Worm (Caenorhabditis elegans) whole organism, late embryonic: Measurements from ENCODE around the gene ptr-15.

Source experiments
- C38D4.7 ChIP-seq: fragments of 200-800 bp; sonication (Bioruptor generic); optimal IDR thresholded peaks from 2 replicates; lab custom pipeline; 2018; ENCODE audit warnings: mild to moderate bottlenecking, missing genetic modification characterization, moderate library complexity, missing compliant biosample characterization
- K09A11.1 ChIP-seq: sonication (generic microtip); optimal IDR thresholded peaks from 2 replicates; lab custom pipeline; 2017; ENCODE audit warnings: antibody characterized with exemption, mild to moderate bottlenecking, missing genetic modification characterization, missing compliant biosample characterization; ENCODE audit not compliant: insufficient read depth
- ahr-1 ChIP-seq: sonication (generic microtip); optimal IDR thresholded peaks from 2 replicates; lab custom pipeline; 2016; ENCODE audit warnings: missing genetic modification characterization, missing compliant biosample characterization
- ceh-18 ChIP-seq: sonication (generic microtip); optimal IDR thresholded peaks from 2 replicates; lab custom pipeline; 2016; ENCODE audit warnings: missing genetic modification characterization, missing compliant biosample characterization
- ceh-34 ChIP-seq: sonication (generic microtip); optimal IDR thresholded peaks from 2 replicates; lab custom pipeline; 2016; ENCODE audit warnings: mild to moderate bottlenecking, missing genetic modification characterization, missing compliant biosample characterization
- ceh-45 ChIP-seq: fragments of 200-800 bp; sonication (Bioruptor generic); IDR thresholded peaks from 2 replicates; pipeline ENCODE4 v1.3.6; 2022; ENCODE audit warnings: missing genetic modification reagents, missing genetic modification characterization, missing compliant biosample characterization
- ceh-48 ChIP-seq: sonication (generic microtip); optimal IDR thresholded peaks from 2 replicates; lab custom pipeline; 2016; ENCODE audit warnings: missing genetic modification characterization, inconsistent platforms, missing compliant biosample characterization
- ceh-9 ChIP-seq: sonication (generic microtip); optimal IDR thresholded peaks from 2 replicates; lab custom pipeline; 2016; ENCODE audit warnings: mild to moderate bottlenecking, missing genetic modification characterization, inconsistent platforms, missing compliant biosample characterization
- che-1 ChIP-seq: sonication (generic microtip); optimal IDR thresholded peaks from 2 replicates; lab custom pipeline; 2016; ENCODE audit warnings: mild to moderate bottlenecking, missing genetic modification characterization, missing compliant biosample characterization
- dmd-4 ChIP-seq: sonication (generic microtip); optimal IDR thresholded peaks from 2 replicates; lab custom pipeline; 2016; ENCODE audit warnings: borderline replicate concordance, missing genetic modification characterization, missing compliant biosample characterization
- dve-1 ChIP-seq: sonication (generic microtip); optimal IDR thresholded peaks from 2 replicates; lab custom pipeline; 2017; ENCODE audit warnings: antibody characterized with exemption, mild to moderate bottlenecking, missing genetic modification characterization, missing compliant biosample characterization
- elt-4 ChIP-seq: sonication (generic microtip); optimal IDR thresholded peaks from 2 replicates; lab custom pipeline; 2016; ENCODE audit warnings: missing genetic modification characterization, missing compliant biosample characterization
- ets-4 ChIP-seq: sonication (generic microtip); optimal IDR thresholded peaks from 2 replicates; lab custom pipeline; 2016; ENCODE audit warnings: missing genetic modification characterization, missing compliant biosample characterization
- fax-1 ChIP-seq: sonication (generic microtip); optimal IDR thresholded peaks from 2 replicates; lab custom pipeline; 2016; ENCODE audit warnings: missing genotype, missing genetic modification characterization, missing compliant biosample characterization
- fkh-6 ChIP-seq: sonication (generic microtip); optimal IDR thresholded peaks from 2 replicates; lab custom pipeline; 2016; ENCODE audit warnings: missing genetic modification characterization, missing compliant biosample characterization
- gmeb-2 ChIP-seq: sonication (generic microtip); optimal IDR thresholded peaks from 2 replicates; lab custom pipeline; 2016; ENCODE audit warnings: missing genetic modification characterization, inconsistent platforms, missing compliant biosample characterization
- hlh-13 ChIP-seq: fragments of 200-800 bp; sonication (Bioruptor generic); optimal IDR thresholded peaks from 2 replicates; lab custom pipeline; 2018; ENCODE audit warnings: mild to moderate bottlenecking, missing genetic modification characterization, missing compliant biosample characterization
- hlh-15 ChIP-seq: sonication (generic microtip); optimal IDR thresholded peaks from 2 replicates; lab custom pipeline; 2016; ENCODE audit warnings: missing genetic modification characterization, missing compliant biosample characterization
- hlh-30 ChIP-seq: sonication (generic microtip); optimal IDR thresholded peaks from 2 replicates; lab custom pipeline; 2017; ENCODE audit warnings: antibody characterized with exemption, missing genetic modification characterization, missing compliant biosample characterization; ENCODE audit not compliant: insufficient read depth
- hlh-8 ChIP-seq: sonication (generic microtip); optimal IDR thresholded peaks from 2 replicates; lab custom pipeline; 2016; ENCODE audit warnings: missing genotype, missing genetic modification characterization, missing compliant biosample characterization
- nhr-232 ChIP-seq: sonication (generic microtip); optimal IDR thresholded peaks from 2 replicates; lab custom pipeline; 2016; ENCODE audit warnings: missing genetic modification characterization, missing compliant biosample characterization
- npax-4 ChIP-seq: sonication (generic microtip); optimal IDR thresholded peaks from 2 replicates; lab custom pipeline; 2016; ENCODE audit warnings: missing genetic modification characterization, missing compliant biosample characterization
- odd-2 ChIP-seq: sonication (generic microtip); optimal IDR thresholded peaks from 2 replicates; lab custom pipeline; 2017; ENCODE audit warnings: antibody characterized with exemption, mild to moderate bottlenecking, missing genetic modification characterization, missing compliant biosample characterization
- sdc-2 ChIP-seq: sonication (generic microtip); optimal IDR thresholded peaks from 2 replicates; lab custom pipeline; 2016; ENCODE audit warnings: missing genotype, missing genetic modification characterization, missing compliant biosample characterization
- sox-2 ChIP-seq: fragments of 200-800 bp; sonication (Bioruptor generic); IDR thresholded peaks from 2 replicates; pipeline ENCODE4 v1.3.6; 2022; ENCODE audit warnings: missing genetic modification reagents, missing genetic modification characterization, missing compliant biosample characterization
- syd-9 ChIP-seq: sonication (generic microtip); optimal IDR thresholded peaks from 2 replicates; lab custom pipeline; 2016; ENCODE audit warnings: mild to moderate bottlenecking, missing genetic modification characterization, moderate library complexity, missing compliant biosample characterization
- tbx-7 ChIP-seq: sonication (generic microtip); optimal IDR thresholded peaks from 2 replicates; lab custom pipeline; 2016; ENCODE audit warnings: missing genotype, missing genetic modification characterization, missing compliant biosample characterization
- unc-3 ChIP-seq, 2 experiments: fragments of 200-800 bp in 1 of 2; sonication (Bioruptor generic) in 1 of 2; sonication (generic microtip) in 1 of 2; conservative IDR thresholded peaks in 1 of 2; optimal IDR thresholded peaks in 1 of 2; 2 replicates each; pipeline versions ENCODE4 v1.3.6 to Lab custom; 2016 to 2022; ENCODE audit warnings: missing compliant biosample characterization in 2 of 2, missing genetic modification characterization in 2 of 2, missing genetic modification reagents in 1 of 2
- unc-42 ChIP-seq: sonication (generic microtip); optimal IDR thresholded peaks from 2 replicates; lab custom pipeline; 2016; ENCODE audit warnings: missing genotype, missing genetic modification characterization, missing compliant biosample characterization
- unc-86 ChIP-seq: sonication (generic microtip); optimal IDR thresholded peaks from 2 replicates; lab custom pipeline; 2016; ENCODE audit warnings: missing genetic modification characterization, missing compliant biosample characterization

Gene ptr-15

ce11 chrV:6998303-6998884 lies 28.6 kb upstream of the ptr-15 start, which contains the start of gene nhr-42:
Gene nhr-42 (plus strand): TSS chrV:6998819.
- no peak for TF ChIP-seq C38D4.7 (GFP tag; lab: Kevin White, UChicago)

ce11 chrV:6997041-6997552 lies 27.3 kb upstream of the ptr-15 start, which contains the start of gene nhr-107:
Gene nhr-107 (minus strand): TSS chrV:6997091.
- no peak for TF ChIP-seq ceh-34 (tag; lab: Kevin White, UChicago)
- TF ChIP-seq fkh-6 = no peak
- no peak for TF ChIP-seq fax-1
- no peak for TF ChIP-seq hlh-13 (GFP tag; lab: Kevin White, UChicago)
- TF ChIP-seq unc-3 (GFP tag; conservative IDR thresholded peaks at IDR 0.05; lab: Robert Waterston, UW) = no peak
- TF ChIP-seq unc-3 (tag; optimal IDR thresholded peaks at IDR 0.05; lab: Kevin White, UChicago) = no peak

ce11 chrV:6993999-6994398 lies 24.2 kb upstream of the ptr-15 start:
- TF ChIP-seq K09A11.1 (no peak), unc-3 (GFP tag; conservative IDR thresholded peaks at IDR 0.05; lab: Robert Waterston, UW) (no peak), unc-3 (tag; optimal IDR thresholded peaks at IDR 0.05; lab: Kevin White, UChicago) (no peak), ceh-18 (tag; lab: Kevin White, UChicago) (no peak), npax-4 (tag; lab: Kevin White, UChicago) (no peak), ceh-45 (no peak), hlh-13 (GFP tag; lab: Kevin White, UChicago) (no peak), hlh-8 (tag; lab: Kevin White, UChicago) (no peak), ets-4 (tag; lab: Kevin White, UChicago) (no peak), ceh-34 (tag; lab: Kevin White, UChicago) (no peak), hlh-30 (no peak), odd-2 (no peak), unc-86 (tag; lab: Kevin White, UChicago) (no peak), ceh-48 (tag; lab: Kevin White, UChicago) (no peak), syd-9 (tag; lab: Kevin White, UChicago) (no peak), ahr-1 (tag; lab: Kevin White, UChicago) (no peak), sdc-2 (no peak)

ce11 chrV:6991771-6992170 lies 22.0 kb upstream of the ptr-15 start, which contains the start of gene nhr-162:
Gene nhr-162 (minus strand): TSS chrV:6991871.
- TF ChIP-seq C38D4.7 (GFP tag; lab: Kevin White, UChicago) (no peak), elt-4 (tag; lab: Kevin White, UChicago) (no peak), dve-1 (tag; lab: Kevin White, UChicago) (no peak), sox-2 (GFP tag; lab: Robert Waterston, UW) (no peak), unc-42 (tag; lab: Kevin White, UChicago) (no peak), gmeb-2 (tag; lab: Kevin White, UChicago) (no peak)
- TF ChIP-seq, all 69 proteins: peak for 0

ce11 chrV:6989626-6990138 lies 19.9 kb upstream of the ptr-15 start, which contains the start of gene nhr-140:
Gene nhr-140 (minus strand): TSS chrV:6989676.
- TF ChIP-seq hlh-15 (tag; lab: Kevin White, UChicago) = no peak
- no peak for TF ChIP-seq nhr-232
- TF ChIP-seq, all 69 proteins: peak for 0

- TF ChIP-seq syd-9 (tag; lab: Kevin White, UChicago) (no peak), che-1 (no peak), dmd-4 (tag; lab: Kevin White, UChicago) (no peak), tbx-7 (no peak), ceh-9 (tag; lab: Kevin White, UChicago) (no peak)
These were observed 17.9 kb upstream of the ptr-15 start, which contains the start of gene nhr-139 for ce11 chrV:6987673-6988072. Gene nhr-139 (minus strand): TSS chrV:6987773.
